Fruit fly (Drosophila melanogaster): ENCODE data around the gene CG13855.
A peak's percentile ranks its signal among the peaks of the same experiment; 100 is the strongest.

CG13855 gene

dm6 chr3R:22362218-22362907, 43.4 kb upstream of the CG13855 start, which contains the start of the genes JMJD6, CG7071 and Muted (continued):
- peak; percentile 53; the same call in 1 of the 2 replicates for TF ChIP-seq nerfin-2 (GFP tag; IDR thresholded peaks at IDR 0.05; ENCODE audit: partially characterized antibody)
- TF ChIP-seq CG32772 (GFP tag; IDR thresholded peaks at IDR 0.05) = peak; percentile 86
- peak; percentile 89 for TF ChIP-seq CG13624 (GFP tag; optimal IDR thresholded peaks at IDR 0.05)
- peak; percentile 86 for TF ChIP-seq CG7987 (GFP tag; optimal IDR thresholded peaks at IDR 0.05)
- TF ChIP-seq Ssrp (tag; optimal IDR thresholded peaks at IDR 0.05) = peak; percentile 88
- peak; percentile 74 for TF ChIP-seq inv (GFP tag; IDR thresholded peaks at IDR 0.05; ENCODE audit: partially characterized antibody)
- TF ChIP-seq CG7963 (GFP tag; IDR thresholded peaks at IDR 0.05; ENCODE audit: partially characterized antibody) = 0 out of 3 replicates have a peak, but pooled peaks have one; percentile 4
- TF ChIP-seq zf30C (GFP tag; optimal IDR thresholded peaks at IDR 0.05) = peak; percentile 9
- TF ChIP-seq lilli (GFP tag; optimal IDR thresholded peaks at IDR 0.05) = peak; percentile 97
- TF ChIP-seq tna (GFP tag; IDR thresholded peaks at IDR 0.05; ENCODE audit: partially characterized antibody) = peak; percentile 42; the same call in 1 of the 2 replicates
- no peak for TF ChIP-seq CG15073 (GFP tag; optimal IDR thresholded peaks at IDR 0.05)
- TF ChIP-seq slou (GFP tag; optimal IDR thresholded peaks at IDR 0.05) = peak; percentile 88
- TF ChIP-seq Bteb2 (GFP tag; optimal IDR thresholded peaks at IDR 0.05) = peak; percentile 92
- TF ChIP-seq Trl (optimal IDR thresholded peaks at IDR 0.05) = peak in 1 of 2 experiments; percentile 20
- peak; percentile 90 for TF ChIP-seq Trl (GFP tag; optimal IDR thresholded peaks at IDR 0.05)
- TF ChIP-seq CG14050 (GFP tag; IDR thresholded peaks at IDR 0.05) = peak; percentile 85
- TF ChIP-seq CG6854 (GFP tag; optimal IDR thresholded peaks at IDR 0.05) = peak; percentile 39
- peak; percentile 32 for TF ChIP-seq CG6813 (GFP tag; optimal IDR thresholded peaks at IDR 0.05)
- peak; percentile 18 for TF ChIP-seq CTCF (GFP tag; optimal IDR thresholded peaks at IDR 0.05)
- TF ChIP-seq CG3847 (GFP tag; IDR thresholded peaks at IDR 0.05) = peak; percentile 95
- TF ChIP-seq gsb-n (tag; optimal IDR thresholded peaks at IDR 0.05) = peak; percentile 73
- peak; percentile 55; the same call in 1 of the 3 replicates for TF ChIP-seq sr (GFP tag; IDR thresholded peaks at IDR 0.05)
- peak; percentile 42 for TF ChIP-seq Tbp (GFP tag; optimal IDR thresholded peaks at IDR 0.05)
- TF ChIP-seq CG18599 (GFP tag; optimal IDR thresholded peaks at IDR 0.05) = peak; percentile 95
- TF ChIP-seq CG7745 (tag; optimal IDR thresholded peaks at IDR 0.05) = peak; percentile 13
- TF ChIP-seq B-H2 (GFP tag; optimal IDR thresholded peaks at IDR 0.05) = peak; percentile 97
- TF ChIP-seq NC2β (GFP tag; optimal IDR thresholded peaks at IDR 0.05) = peak; percentile 84
- TF ChIP-seq CG2875 (GFP tag; optimal IDR thresholded peaks at IDR 0.05) = peak; percentile 72
- TF ChIP-seq CG12299 (tag; optimal IDR thresholded peaks at IDR 0.05) = peak; percentile 91
- TF ChIP-seq ranshi (GFP tag; IDR thresholded peaks at IDR 0.05) = peak; percentile 93
- no peak for TF ChIP-seq usp (GFP tag; optimal IDR thresholded peaks at IDR 0.05)
- TF ChIP-seq Blimp-1 (GFP tag; optimal IDR thresholded peaks at IDR 0.05) = peak; percentile 87
- peak; percentile 95 for TF ChIP-seq zfh1 (GFP tag; IDR thresholded peaks at IDR 0.05)
- peak; percentile 90 for TF ChIP-seq bcd (GFP tag; optimal IDR thresholded peaks at IDR 0.05)
- TF ChIP-seq pho (GFP tag; optimal IDR thresholded peaks at IDR 0.05) = peak; percentile 91
- TF ChIP-seq CG8281 (tag; optimal IDR thresholded peaks at IDR 0.05) = peak; percentile 63
- peak; percentile 89 for TF ChIP-seq CG14667 (GFP tag; IDR thresholded peaks at IDR 0.05)
- TF ChIP-seq Max (GFP tag; optimal IDR thresholded peaks at IDR 0.05) = peak; percentile 92
- TF ChIP-seq chm (GFP tag; IDR thresholded peaks at IDR 0.05) = peak; percentile 80; the same call in 1 of the 2 replicates
- TF ChIP-seq CG17912 (GFP tag; optimal IDR thresholded peaks at IDR 0.05) = peak; percentile 88
- peak; percentile 44 for TF ChIP-seq CG8359 (GFP tag; optimal IDR thresholded peaks at IDR 0.05; ENCODE audit: borderline replicate concordance)
- peak; percentile 84 for TF ChIP-seq wdn (GFP tag; IDR thresholded peaks at IDR 0.05)
- peak; percentile 92 for TF ChIP-seq Fer1 (GFP tag; optimal IDR thresholded peaks at IDR 0.05)
- peak; percentile 87 for TF ChIP-seq H15 (GFP tag; IDR thresholded peaks at IDR 0.05)
- peak; percentile 79 for TF ChIP-seq pzg (GFP tag; optimal IDR thresholded peaks at IDR 0.05)
- TF ChIP-seq CG3407 (GFP tag; optimal IDR thresholded peaks at IDR 0.05) = peak; percentile 64
- peak; percentile 90 for TF ChIP-seq BEAF-32 (GFP tag; optimal IDR thresholded peaks at IDR 0.05)
- TF ChIP-seq Dfd (GFP tag; optimal IDR thresholded peaks at IDR 0.05) = no peak
- peak; percentile 84 for TF ChIP-seq dm (GFP tag; optimal IDR thresholded peaks at IDR 0.05)
- peak; percentile 32 for TF ChIP-seq NC2α (GFP tag; optimal IDR thresholded peaks at IDR 0.05)
